Worm (Caenorhabditis elegans) whole organism, mixed stage, embryonic: Measurements from ENCODE around the gene gcy-36.

Source experiments
- M03D4.4 ChIP-seq: sonication (generic microtip); optimal IDR thresholded peaks from 2 replicates; lab custom pipeline; 2017; ENCODE audit warnings: mild to moderate bottlenecking, missing genetic modification characterization, missing compliant biosample characterization
- bed-3 ChIP-seq: fragments of 200-800 bp; sonication (Bioruptor generic); optimal IDR thresholded peaks from 3 replicates; lab custom pipeline; 2018; ENCODE audit warnings: mild to moderate bottlenecking, missing genetic modification characterization, moderate library complexity, missing compliant biosample characterization
- blmp-1 ChIP-seq: fragments of 150-350 bp; optimal IDR thresholded peaks from 2 replicates; lab custom pipeline; 2014; ENCODE audit warnings: missing biosample characterization, missing genetic modification characterization
- ceh-39 ChIP-seq: fragments of 150-350 bp; optimal IDR thresholded peaks from 2 replicates; lab custom pipeline; 2014; ENCODE audit warnings: missing biosample characterization, missing genetic modification characterization
- ceh-43 ChIP-seq: fragments of 200-800 bp; sonication (Bioruptor generic); optimal IDR thresholded peaks from 2 replicates; lab custom pipeline; 2018; ENCODE audit warnings: mild to moderate bottlenecking, missing genetic modification characterization, moderate library complexity, missing compliant biosample characterization
- ceh-83 ChIP-seq: fragments of 200-800 bp; sonication (Bioruptor generic); optimal IDR thresholded peaks from 2 replicates; lab custom pipeline; 2018; ENCODE audit warnings: mild to moderate bottlenecking, missing genetic modification characterization, missing compliant biosample characterization
- ces-1 ChIP-seq: fragments of 150-350 bp; optimal IDR thresholded peaks from 2 replicates; lab custom pipeline; 2014; ENCODE audit warnings: missing biosample characterization, missing genetic modification reagents, missing genetic modification characterization
- cnd-1 ChIP-seq: fragments of 200-800 bp; sonication (Bioruptor generic); optimal IDR thresholded peaks from 2 replicates; lab custom pipeline; 2018; ENCODE audit warnings: mild to moderate bottlenecking, missing genetic modification characterization, missing compliant biosample characterization
- drap-1 ChIP-seq: fragments of 200-800 bp; sonication (Bioruptor generic); optimal IDR thresholded peaks from 3 replicates; lab custom pipeline; 2018; ENCODE audit warnings: mild to moderate bottlenecking, missing genetic modification characterization, missing compliant biosample characterization
- elt-1 ChIP-seq: sonication (generic microtip); optimal IDR thresholded peaks from 2 replicates; lab custom pipeline; 2017; ENCODE audit warnings: missing genetic modification characterization, mild to moderate bottlenecking, missing compliant biosample characterization, antibody characterized with exemption, moderate library complexity, borderline replicate concordance; ENCODE audit not compliant: insufficient read depth
- elt-3 ChIP-seq: fragments of 150-350 bp; optimal IDR thresholded peaks from 2 replicates; lab custom pipeline; 2014; ENCODE audit warnings: missing biosample characterization, missing genetic modification characterization
- flh-1 ChIP-seq: fragments of 200-800 bp; sonication (Bioruptor generic); optimal IDR thresholded peaks from 2 replicates; lab custom pipeline; 2018; ENCODE audit warnings: mild to moderate bottlenecking, missing genetic modification characterization, moderate library complexity, missing compliant biosample characterization
- ham-2 ChIP-seq: fragments of 200-800 bp; sonication (Bioruptor generic); optimal IDR thresholded peaks from 2 replicates; lab custom pipeline; 2018; ENCODE audit warnings: mild to moderate bottlenecking, missing genetic modification characterization, missing compliant biosample characterization
- hlh-1 ChIP-seq: fragments of 150-350 bp; optimal IDR thresholded peaks from 2 replicates; lab custom pipeline; 2014; ENCODE audit warnings: missing biosample characterization, missing genetic modification reagents, missing genetic modification characterization
- lin-13 ChIP-seq: fragments of 150-350 bp; optimal IDR thresholded peaks from 2 replicates; lab custom pipeline; 2014; ENCODE audit warnings: missing biosample characterization, missing genetic modification characterization
- lin-32 ChIP-seq: fragments of 200-800 bp; sonication (Bioruptor generic); optimal IDR thresholded peaks from 2 replicates; lab custom pipeline; 2018; ENCODE audit warnings: mild to moderate bottlenecking, missing genetic modification characterization, missing compliant biosample characterization
- lsy-2 ChIP-seq: fragments of 150-350 bp; optimal IDR thresholded peaks from 2 replicates; lab custom pipeline; 2014; ENCODE audit warnings: missing biosample characterization, missing genetic modification characterization
- mab-5 ChIP-seq: fragments of 150-350 bp; optimal IDR thresholded peaks from 2 replicates; lab custom pipeline; 2014; ENCODE audit warnings: missing biosample characterization, missing genetic modification characterization
- mep-1 ChIP-seq: fragments of 150-350 bp; optimal IDR thresholded peaks from 2 replicates; lab custom pipeline; 2017; ENCODE audit warnings: missing biosample characterization, missing genetic modification reagents, missing genetic modification characterization, inconsistent platforms
- mls-2 ChIP-seq: sonication (generic microtip); optimal IDR thresholded peaks from 2 replicates; lab custom pipeline; 2016; ENCODE audit warnings: mild to moderate bottlenecking, missing genetic modification characterization, moderate library complexity, missing compliant biosample characterization
- nhr-12 ChIP-seq: fragments of 150-350 bp; optimal IDR thresholded peaks from 2 replicates; lab custom pipeline; 2014; ENCODE audit warnings: missing biosample characterization, missing genetic modification characterization
- nhr-2 ChIP-seq: fragments of 150-350 bp; optimal IDR thresholded peaks from 2 replicates; lab custom pipeline; 2014; ENCODE audit warnings: missing biosample characterization, missing genetic modification characterization
- nhr-237 ChIP-seq: fragments of 150-350 bp; optimal IDR thresholded peaks from 2 replicates; lab custom pipeline; 2014; ENCODE audit warnings: missing biosample characterization, missing genetic modification characterization
- nhr-28 ChIP-seq: fragments of 150-350 bp; optimal IDR thresholded peaks from 2 replicates; lab custom pipeline; 2014; ENCODE audit warnings: missing biosample characterization, missing genetic modification characterization
- nhr-76 ChIP-seq: sonication (generic microtip); optimal IDR thresholded peaks from 2 replicates; lab custom pipeline; 2017; ENCODE audit warnings: missing biosample characterization, missing genetic modification characterization
- pha-4 ChIP-seq: fragments of 150-350 bp; optimal IDR thresholded peaks from 2 replicates; lab custom pipeline; 2018; ENCODE audit warnings: missing biosample characterization, missing genetic modification reagents, missing genetic modification characterization
- sem-2 ChIP-seq: fragments of 200-800 bp; sonication (Bioruptor generic); optimal IDR thresholded peaks from 2 replicates; lab custom pipeline; 2018; ENCODE audit warnings: mild to moderate bottlenecking, missing genetic modification characterization, missing compliant biosample characterization
- snpc-4 ChIP-seq: fragments of 150-350 bp; optimal IDR thresholded peaks from 2 replicates; lab custom pipeline; 2014; ENCODE audit warnings: missing biosample characterization, missing genetic modification characterization
- sptf-1 ChIP-seq: sonication (generic microtip); optimal IDR thresholded peaks from 2 replicates; lab custom pipeline; 2017; ENCODE audit warnings: mild to moderate bottlenecking, missing genetic modification characterization, moderate library complexity, missing compliant biosample characterization
- tbx-8 ChIP-seq: fragments of 200-800 bp; sonication (Bioruptor generic); optimal IDR thresholded peaks from 2 replicates; lab custom pipeline; 2018; ENCODE audit warnings: mild to moderate bottlenecking, missing genetic modification characterization, moderate library complexity, missing compliant biosample characterization
- unc-120 ChIP-seq: sonication (generic microtip); optimal IDR thresholded peaks from 2 replicates; lab custom pipeline; 2017; ENCODE audit warnings: missing genetic modification characterization, missing compliant biosample characterization; ENCODE audit not compliant: poor library complexity, severe bottlenecking
- unc-39 ChIP-seq: fragments of 150-350 bp; optimal IDR thresholded peaks from 2 replicates; lab custom pipeline; 2014; ENCODE audit warnings: missing biosample characterization, missing genetic modification characterization
- unc-62 ChIP-seq: fragments of 150-350 bp; optimal IDR thresholded peaks from 2 replicates; lab custom pipeline; 2014; ENCODE audit warnings: missing biosample characterization, missing genetic modification reagents, missing genetic modification characterization
- zip-8 ChIP-seq: fragments of 150-350 bp; optimal IDR thresholded peaks from 2 replicates; lab custom pipeline; 2014; ENCODE audit warnings: missing biosample characterization, missing genetic modification characterization
- ztf-11 ChIP-seq: fragments of 150-350 bp; optimal IDR thresholded peaks from 2 replicates; lab custom pipeline; 2014; ENCODE audit warnings: missing biosample characterization, missing genetic modification characterization

gcy-36 gene

ce11 chrX:15502455-15503174 lies 23.8 kb downstream of the gcy-36 start, which contains the start of gene H13N06.7:
Gene H13N06.7 (plus strand): TSS chrX:15503124.
- no peak for TF ChIP-seq hlh-1 (tag; lab: Kevin White, UChicago)
- TF ChIP-seq tbx-8 (GFP tag; lab: Kevin White, UChicago) = no peak
- no peak for TF ChIP-seq blmp-1
- no peak for TF ChIP-seq bed-3 (GFP tag; lab: Kevin White, UChicago)
- no peak for TF ChIP-seq nhr-237 (tag; lab: Kevin White, UChicago)
- TF ChIP-seq flh-1 (GFP tag; lab: Kevin White, UChicago) = no peak
- no peak for TF ChIP-seq nhr-2 (tag; lab: Kevin White, UChicago)

DNA sequence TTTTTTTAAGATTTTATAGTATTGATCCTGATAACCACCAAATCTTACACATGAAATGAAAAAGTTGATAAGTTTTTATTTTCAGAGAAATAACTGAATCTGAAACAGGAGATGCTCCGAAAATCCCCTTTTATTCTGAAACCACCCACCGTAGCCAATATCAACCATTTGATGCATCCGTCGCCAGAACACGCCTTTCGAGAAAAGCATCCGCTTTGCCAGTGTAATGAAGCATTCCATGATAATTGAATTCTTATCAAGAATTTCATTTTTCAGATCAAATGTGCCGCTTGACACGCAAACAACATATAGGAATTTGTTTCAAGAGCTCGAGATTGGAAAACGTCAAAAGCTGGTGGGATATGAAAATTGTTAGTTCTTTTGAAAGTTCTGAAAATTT lies 26.0 kb downstream of the gcy-36 start, which contains the start of gene tbh-1:
TSS of gene tbh-1 (minus strand) at position 101 of the 400 bp plus-strand sequence.
- TF ChIP-seq zip-8 (tag; lab: Kevin White, UChicago) (no peak), unc-62 (no peak), nhr-12 (no peak), unc-120 (no peak), ceh-83 (GFP tag; lab: Kevin White, UChicago) (no peak), nhr-2 (tag; lab: Kevin White, UChicago) (no peak), drap-1 (no peak), M03D4.4 (tag; lab: Kevin White, UChicago) (no peak)

DNA sequence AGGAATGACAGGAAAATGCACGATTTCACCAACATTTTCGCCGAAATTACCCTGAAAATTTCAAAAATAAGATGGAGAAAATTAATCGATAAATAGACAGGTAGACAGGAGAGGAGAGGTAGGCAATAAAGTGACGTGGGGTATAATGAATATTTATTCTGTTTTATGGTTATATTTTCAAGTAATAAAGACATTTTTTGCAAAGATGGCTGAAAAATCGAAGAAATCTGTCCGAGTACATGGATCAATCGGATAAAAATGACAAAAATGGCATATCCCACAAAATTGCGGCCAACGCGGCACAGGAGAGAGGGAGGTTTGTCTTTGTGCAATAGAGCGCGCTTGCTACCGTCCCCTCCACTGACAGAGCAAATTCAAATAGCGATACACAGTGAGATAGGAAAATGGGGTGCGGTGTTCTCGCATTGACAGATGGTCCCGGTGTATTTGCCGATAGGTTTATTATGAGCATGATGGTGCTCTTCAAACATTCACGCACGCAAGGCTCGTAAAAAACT lies 29.1 kb downstream of the gcy-36 start, which contains the start of gene zipt-7.2:
TSS of gene zipt-7.2 (minus strand) at position 51 of the 518 bp plus-strand sequence.
- TF ChIP-seq nhr-237 (tag; lab: Kevin White, UChicago) (no peak), sem-2 (GFP tag; lab: Kevin White, UChicago) (no peak), mep-1 (tag; lab: Kevin White, UChicago) (peak; percentile 62), flh-1 (GFP tag; lab: Kevin White, UChicago) (no peak), nhr-12 (no peak), unc-39 (no peak), drap-1 (no peak), unc-62 (no peak), zip-8 (tag; lab: Kevin White, UChicago) (no peak), nhr-76 (tag; lab: Kevin White, UChicago) (no peak), nhr-28 (no peak), ceh-43 (GFP tag; lab: Kevin White, UChicago) (no peak), mls-2 (tag; lab: Kevin White, UChicago) (no peak), tbx-8 (GFP tag; lab: Kevin White, UChicago) (no peak), ceh-39 (peak; percentile 6), elt-1 (tag; lab: Kevin White, UChicago) (peak; percentile 10), lsy-2 (tag; lab: Kevin White, UChicago) (no peak), elt-3 (tag; lab: Kevin White, UChicago) (no peak), ztf-11 (tag; lab: Kevin White, UChicago) (peak; percentile 1), cnd-1 (tag; lab: Kevin White, UChicago) (peak; percentile 80), ces-1 (no peak), lin-13 (tag; lab: Kevin White, UChicago) (peak; percentile 36), nhr-2 (tag; lab: Kevin White, UChicago) (peak; percentile 12), hlh-1 (tag; lab: Kevin White, UChicago) (peak; percentile 34), bed-3 (GFP tag; lab: Kevin White, UChicago) (no peak), M03D4.4 (tag; lab: Kevin White, UChicago) (no peak), ceh-83 (GFP tag; lab: Kevin White, UChicago) (peak; percentile 1), lin-32 (GFP tag; lab: Kevin White, UChicago) (no peak), sptf-1 (tag; lab: Kevin White, UChicago) (no peak), snpc-4 (tag; lab: Kevin White, UChicago) (no peak), blmp-1 (no peak), pha-4 (tag; lab: Kevin White, UChicago) (peak; percentile 74), ham-2 (GFP tag; lab: Kevin White, UChicago) (no peak), unc-120 (peak; percentile 47), mab-5 (tag; lab: Kevin White, UChicago) (no peak)
